Fruit fly (Drosophila melanogaster) whole organism, embryonic: ENCODE measurements around the gene Mon1.
A peak's percentile ranks its signal among the peaks of the same experiment; 100 is the strongest.

Source experiments
- Ada2b ChIP-seq: fragments of 200-800 bp; sonication (Bioruptor generic); IDR thresholded peaks from 2 replicates; pipeline ENCODE4 v1.3.6; 2022; ENCODE audit warnings: missing biosample characterization, missing genetic modification characterization
- Aef1 ChIP-seq: fragments of 200-800 bp; sonication (Bioruptor generic); IDR thresholded peaks from 3 replicates; pipeline ENCODE4 v1.3.6; 2022; ENCODE audit warnings: missing biosample characterization, missing genetic modification characterization
- Asciz ChIP-seq: fragments of 200-800 bp; sonication (Bioruptor generic); optimal IDR thresholded peaks from 2 replicates; lab custom pipeline; 2017; ENCODE audit warnings: missing biosample characterization, mild to moderate bottlenecking, missing genetic modification characterization, missing genetic modification reagents
- Bteb2 ChIP-seq: fragments of 200-800 bp; sonication (Bioruptor generic); optimal IDR thresholded peaks from 2 replicates; lab custom pipeline; 2016; ENCODE audit warnings: missing biosample characterization, missing genetic modification characterization
- CG11398 ChIP-seq: fragments of 200-800 bp; sonication (Bioruptor generic); optimal IDR thresholded peaks from 2 replicates; lab custom pipeline; 2016; ENCODE audit warnings: missing biosample characterization, missing genetic modification characterization
- CG11560 ChIP-seq: fragments of 200-800 bp; sonication (Bioruptor generic); IDR thresholded peaks from 3 replicates; pipeline ENCODE4 v1.3.6; 2022; ENCODE audit warnings: missing biosample characterization, missing genetic modification characterization
- CG13296 ChIP-seq: fragments of 200-800 bp; sonication (Bioruptor generic); optimal IDR thresholded peaks from 3 replicates; lab custom pipeline; 2018; ENCODE audit warnings: missing biosample characterization, mild to moderate bottlenecking, missing genetic modification characterization
- CG15073 ChIP-seq: fragments of 200-800 bp; sonication (Bioruptor generic); optimal IDR thresholded peaks from 2 replicates; lab custom pipeline; 2016; ENCODE audit warnings: missing biosample characterization, missing genetic modification characterization
- CG1602 ChIP-seq: fragments of 200-800 bp; sonication (Bioruptor generic); optimal IDR thresholded peaks from 3 replicates; lab custom pipeline; 2016; ENCODE audit warnings: missing biosample characterization, missing genetic modification characterization
- CG1603 ChIP-seq: fragments of 200-800 bp; sonication (Bioruptor generic); optimal IDR thresholded peaks from 2 replicates; lab custom pipeline; 2019; ENCODE audit warnings: missing biosample characterization, mild to moderate bottlenecking, missing genetic modification characterization, moderate library complexity
- CG1647 ChIP-seq: fragments of 200-800 bp; sonication (Bioruptor generic); optimal IDR thresholded peaks from 3 replicates; lab custom pipeline; 2016; ENCODE audit warnings: missing biosample characterization, missing genetic modification characterization
- CG17328 ChIP-seq: fragments of 200-800 bp; sonication (Bioruptor generic); IDR thresholded peaks from 2 replicates; pipeline ENCODE4 v1.3.6; 2022; ENCODE audit warnings: missing biosample characterization, missing genetic modification characterization
- CG17361 ChIP-seq: fragments of 200-800 bp; sonication (Bioruptor generic); IDR thresholded peaks from 3 replicates; pipeline ENCODE4 v1.3.6; 2022; ENCODE audit warnings: missing biosample characterization, missing genetic modification characterization
- CG17385 ChIP-seq: fragments of 200-800 bp; sonication (Bioruptor generic); optimal IDR thresholded peaks from 3 replicates; lab custom pipeline; 2018; ENCODE audit warnings: missing biosample characterization, mild to moderate bottlenecking, missing genetic modification characterization
- CG18011 ChIP-seq: fragments of 200-800 bp; sonication (Bioruptor generic); optimal IDR thresholded peaks from 2 replicates; lab custom pipeline; 2017; ENCODE audit warnings: missing biosample characterization, missing genetic modification characterization, mild to moderate bottlenecking, moderate library complexity, missing genotype
- CG18619 ChIP-seq: fragments of 200-800 bp; sonication (Bioruptor generic); optimal IDR thresholded peaks from 3 replicates; lab custom pipeline; 2017; ENCODE audit warnings: missing biosample characterization, mild to moderate bottlenecking, missing genetic modification characterization
- CG2712 ChIP-seq: fragments of 200-800 bp; optimal IDR thresholded peaks from 3 replicates; lab custom pipeline; 2019; ENCODE audit warnings: missing biosample characterization, mild to moderate bottlenecking, missing genetic modification characterization, moderate library complexity
- CG3838 ChIP-seq: fragments of 200-800 bp; sonication (Bioruptor generic); optimal IDR thresholded peaks from 3 replicates; lab custom pipeline; 2016; ENCODE audit warnings: missing biosample characterization, missing genetic modification characterization
- CG4360 ChIP-seq: fragments of 200-800 bp; sonication (Bioruptor generic); IDR thresholded peaks from 2 replicates; pipeline ENCODE4 v1.3.6; 2022; ENCODE audit warnings: missing biosample characterization, missing genetic modification characterization
- CG7839 ChIP-seq: fragments of 200-800 bp; sonication (Bioruptor generic); optimal IDR thresholded peaks from 3 replicates; lab custom pipeline; 2018; ENCODE audit warnings: missing biosample characterization, mild to moderate bottlenecking, missing genetic modification characterization, moderate library complexity
- Dad ChIP-seq: fragments of 200-800 bp; sonication (Bioruptor generic); optimal IDR thresholded peaks from 3 replicates; lab custom pipeline; 2016; ENCODE audit warnings: missing biosample characterization, missing genetic modification characterization
- Dfd ChIP-seq, 2 experiments: fragments of >200 bp; optimal IDR thresholded peaks; 2 replicates each; lab custom pipeline; 2017; ENCODE audit warnings: missing biosample characterization in 2 of 2, missing genetic modification characterization in 2 of 2
- HmgD ChIP-seq: fragments of 200-800 bp; sonication (Bioruptor generic); optimal IDR thresholded peaks from 3 replicates; lab custom pipeline; 2016; ENCODE audit warnings: missing biosample characterization, missing genetic modification characterization
- HmgZ ChIP-seq: fragments of 200-800 bp; sonication (Bioruptor generic); optimal IDR thresholded peaks from 2 replicates; lab custom pipeline; 2018; ENCODE audit warnings: missing biosample characterization, mild to moderate bottlenecking, missing genetic modification characterization
- Hr39 ChIP-seq: fragments of >200 bp; optimal IDR thresholded peaks from 2 replicates; lab custom pipeline; 2017
- MBD-R2 ChIP-seq: fragments of 200-800 bp; sonication (Bioruptor generic); IDR thresholded peaks from 2 replicates; pipeline ENCODE4 v1.3.6; 2022; ENCODE audit warnings: missing biosample characterization, missing genetic modification characterization
- Mes4 ChIP-seq: fragments of 200-800 bp; sonication (Bioruptor generic); optimal IDR thresholded peaks from 2 replicates; lab custom pipeline; 2016; ENCODE audit warnings: missing biosample characterization, missing genetic modification characterization
- Ravus ChIP-seq: fragments of 200-800 bp; sonication (Bioruptor generic); IDR thresholded peaks from 2 replicates; pipeline ENCODE4 v1.3.6; 2022; ENCODE audit warnings: missing biosample characterization, missing genetic modification characterization
- Rx ChIP-seq: fragments of 200-800 bp; sonication (Bioruptor generic); IDR thresholded peaks from 2 replicates; pipeline ENCODE4 v1.3.6; 2022; ENCODE audit warnings: missing biosample characterization, missing genetic modification characterization
- Sin3A ChIP-seq: fragments of >200 bp; optimal IDR thresholded peaks from 2 replicates; lab custom pipeline; 2018
- Six4 ChIP-seq: fragments of 200-800 bp; sonication (Bioruptor generic); optimal IDR thresholded peaks from 2 replicates; lab custom pipeline; 2016; ENCODE audit warnings: missing biosample characterization, missing genetic modification characterization
- Sox102F ChIP-seq: fragments of 200-800 bp; sonication (Bioruptor generic); optimal IDR thresholded peaks from 2 replicates; lab custom pipeline; 2018; ENCODE audit warnings: missing biosample characterization, mild to moderate bottlenecking, missing genetic modification characterization, moderate library complexity
- Sry-δ ChIP-seq: fragments of 200-800 bp; sonication (Bioruptor generic); optimal IDR thresholded peaks from 2 replicates; lab custom pipeline; 2016; ENCODE audit warnings: missing biosample characterization, missing genetic modification characterization
- Taf1 ChIP-seq: fragments of 200-800 bp; sonication (Bioruptor generic); IDR thresholded peaks from 2 replicates; pipeline ENCODE4 v1.3.6; 2022; ENCODE audit warnings: missing biosample characterization, missing genetic modification characterization
- Tbp ChIP-seq: fragments of >200 bp; optimal IDR thresholded peaks from 2 replicates; lab custom pipeline; 2018; ENCODE audit warnings: missing biosample characterization, missing genetic modification characterization
- ato ChIP-seq: fragments of 200-800 bp; sonication (Bioruptor generic); IDR thresholded peaks from 2 replicates; pipeline ENCODE4 v1.3.6; 2022; ENCODE audit warnings: missing biosample characterization, missing genetic modification characterization; ENCODE audit not compliant: partially characterized antibody
- btn ChIP-seq: fragments of 200-800 bp; sonication (Bioruptor generic); optimal IDR thresholded peaks from 2 replicates; lab custom pipeline; 2016; ENCODE audit warnings: missing biosample characterization, missing genetic modification characterization
- chn ChIP-seq: fragments of 200-800 bp; sonication (Bioruptor generic); optimal IDR thresholded peaks from 2 replicates; lab custom pipeline; 2016; ENCODE audit warnings: missing biosample characterization, missing genetic modification characterization
- cwo ChIP-seq: fragments of 200-800 bp; sonication (Bioruptor generic); optimal IDR thresholded peaks from 3 replicates; lab custom pipeline; 2017; ENCODE audit warnings: missing biosample characterization, missing genetic modification characterization, mild to moderate bottlenecking, moderate library complexity, missing genetic modification reagents
- dati ChIP-seq: fragments of 200-800 bp; sonication (Bioruptor generic); IDR thresholded peaks from 2 replicates; pipeline ENCODE4 v1.3.6; 2022; ENCODE audit warnings: missing biosample characterization, missing genetic modification characterization
- dpn ChIP-seq, 2 experiments: fragments of 200-800 bp; sonication (Bioruptor generic); optimal IDR thresholded peaks; 3 replicates each; lab custom pipeline; 2016; ENCODE audit warnings: missing biosample characterization in 2 of 2, missing genetic modification characterization in 2 of 2
- fru ChIP-seq: fragments of >200 bp; optimal IDR thresholded peaks from 2 replicates; lab custom pipeline; 2017
- inv ChIP-seq: fragments of 200-800 bp; sonication (Bioruptor generic); IDR thresholded peaks from 2 replicates; pipeline ENCODE4 v1.3.6; 2022; ENCODE audit warnings: missing biosample characterization, missing genetic modification characterization; ENCODE audit not compliant: partially characterized antibody
- lilli ChIP-seq: fragments of 200-800 bp; sonication (Bioruptor generic); optimal IDR thresholded peaks from 3 replicates; lab custom pipeline; 2016; ENCODE audit warnings: missing biosample characterization, missing genetic modification characterization
- mam ChIP-seq: fragments of 200-800 bp; sonication (Bioruptor generic); optimal IDR thresholded peaks from 3 replicates; lab custom pipeline; 2016; ENCODE audit warnings: missing biosample characterization, missing genetic modification characterization
- nmo ChIP-seq: fragments of 200-800 bp; sonication (Bioruptor generic); optimal IDR thresholded peaks from 2 replicates; lab custom pipeline; 2018; ENCODE audit warnings: missing biosample characterization, mild to moderate bottlenecking, missing genetic modification characterization, moderate library complexity
- pita ChIP-seq: fragments of 200-800 bp; sonication (Bioruptor generic); optimal IDR thresholded peaks from 2 replicates; lab custom pipeline; 2017; ENCODE audit warnings: missing biosample characterization, mild to moderate bottlenecking, missing genetic modification characterization
- row ChIP-seq: fragments of 200-800 bp; sonication (Bioruptor generic); IDR thresholded peaks from 3 replicates; pipeline ENCODE4 v1.3.6; 2022; ENCODE audit warnings: missing biosample characterization, missing genetic modification characterization
- sens ChIP-seq: fragments of 200-800 bp; sonication (Bioruptor generic); peaks from one replicate; lab custom pipeline; 2016; ENCODE audit warnings: missing biosample characterization, missing genetic modification characterization
- stwl ChIP-seq: fragments of 200-800 bp; sonication (Bioruptor generic); optimal IDR thresholded peaks from 3 replicates; lab custom pipeline; 2018; ENCODE audit warnings: missing biosample characterization, mild to moderate bottlenecking, missing genetic modification characterization, moderate library complexity
- toy ChIP-seq: fragments of 200-800 bp; sonication (Bioruptor generic); IDR thresholded peaks from 2 replicates; pipeline ENCODE4 v1.3.6; 2022; ENCODE audit warnings: missing biosample characterization, missing genetic modification characterization
- vfl ChIP-seq: fragments of 200-800 bp; sonication (Bioruptor generic); optimal IDR thresholded peaks from 2 replicates; lab custom pipeline; 2016; ENCODE audit warnings: missing biosample characterization, missing genetic modification characterization
- z ChIP-seq: fragments of 200-800 bp; sonication (Bioruptor generic); IDR thresholded peaks from 3 replicates; pipeline ENCODE4 v1.3.6; 2022; ENCODE audit warnings: missing biosample characterization, missing genetic modification characterization

The Mon1 gene

DNA sequence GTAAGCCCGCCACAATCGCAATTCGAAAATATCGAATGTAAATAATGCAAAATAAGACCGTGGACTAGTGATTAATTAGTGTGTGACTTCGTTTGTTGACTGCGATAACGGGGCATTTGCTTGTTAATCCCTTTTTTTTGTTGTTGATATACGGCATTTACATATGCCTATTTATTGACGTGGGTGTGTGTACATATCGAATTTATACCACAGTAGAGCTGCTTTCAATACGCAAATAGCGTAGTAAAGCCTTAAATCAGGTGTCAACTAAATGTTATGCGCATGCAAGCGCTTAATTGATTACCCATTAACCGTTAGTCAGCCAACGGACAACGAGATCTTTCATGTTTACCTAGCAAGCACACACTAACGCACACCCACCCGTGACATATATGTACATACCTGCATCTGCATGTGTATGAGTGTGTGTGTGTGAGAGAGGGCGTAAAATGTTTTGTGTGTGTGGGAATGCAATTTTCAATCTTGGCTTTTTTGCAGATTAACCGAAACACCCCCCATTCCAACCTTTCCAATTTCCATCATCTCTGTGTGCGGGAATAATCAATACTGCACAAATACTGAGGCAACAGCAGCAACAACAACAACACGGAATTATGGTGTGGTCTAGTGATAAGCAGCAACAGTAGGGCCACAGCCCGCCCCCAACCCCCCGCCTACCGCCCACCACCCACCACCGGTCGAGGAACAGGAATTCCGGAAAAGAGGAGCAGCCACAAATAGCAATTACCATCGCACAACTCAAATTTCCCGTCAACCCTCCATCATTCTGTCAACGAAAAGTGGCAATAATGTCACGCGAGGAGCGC lies 11.7 kb upstream of the Mon1 start:
- peak; percentile 33; the same call in 1 of the 2 replicates for TF ChIP-seq MBD-R2
- no peak for TF ChIP-seq chn
- no peak for TF ChIP-seq Dfd (GFP tag; optimal IDR thresholded peaks at IDR 0.05; lab: Kevin White, UChicago)
- no peak for TF ChIP-seq CG1603 (tag; lab: Kevin White, UChicago)
- TF ChIP-seq CG2712, result no peak
- no peak for TF ChIP-seq Dad (GFP tag; lab: Kevin White, UChicago)
- TF ChIP-seq btn (GFP tag; lab: Kevin White, UChicago), result peak; percentile 20
- TF ChIP-seq CG17385 (GFP tag; lab: Kevin White, UChicago), result no peak
- peak; percentile 34 for TF ChIP-seq CG11398 (GFP tag; lab: Kevin White, UChicago)
- TF ChIP-seq vfl (GFP tag; lab: Kevin White, UChicago), result no peak
- no peak for TF ChIP-seq CG3838 (GFP tag; lab: Kevin White, UChicago)
- TF ChIP-seq Ada2b (GFP tag; lab: Robert Waterston, UW), result no peak
- peak; percentile 55 for TF ChIP-seq Sox102F (GFP tag; lab: Kevin White, UChicago)
- no peak for TF ChIP-seq Sry-δ (GFP tag; lab: Kevin White, UChicago)
- TF ChIP-seq CG4360 (GFP tag; lab: Robert Waterston, UW), result peak; percentile 69
- no peak for TF ChIP-seq dpn (GFP tag; optimal IDR thresholded peaks at IDR 0.05; lab: Kevin White, UChicago)
- no peak for TF ChIP-seq nmo (GFP tag; lab: Kevin White, UChicago)
- no peak for TF ChIP-seq HmgD (GFP tag; lab: Kevin White, UChicago)
- TF ChIP-seq CG7839, result no peak
- no peak for TF ChIP-seq HmgZ (tag; lab: Kevin White, UChicago)
- TF ChIP-seq Tbp (GFP tag; lab: Kevin White, UChicago), result no peak
- no peak for TF ChIP-seq Hr39 (lab: Kevin White, UChicago)
- TF ChIP-seq Ravus, result no peak
- TF ChIP-seq Six4 (GFP tag; lab: Kevin White, UChicago), result no peak
- TF ChIP-seq mam (GFP tag; lab: Kevin White, UChicago), result no peak
- TF ChIP-seq stwl (tag; lab: Kevin White, UChicago), result no peak
- no peak for TF ChIP-seq lilli (GFP tag; lab: Kevin White, UChicago)
- no peak for TF ChIP-seq row
- TF ChIP-seq Rx (GFP tag; lab: Robert Waterston, UW), result no peak
- TF ChIP-seq Aef1 (GFP tag; lab: Robert Waterston, UW), result no peak
- TF ChIP-seq CG18619 (GFP tag; lab: Kevin White, UChicago), result no peak
- TF ChIP-seq sens (GFP tag; lab: Kevin White, UChicago), result peak; percentile 94
- TF ChIP-seq ato (GFP tag; lab: Robert Waterston, UW), result no peak
- no peak for TF ChIP-seq CG18011 (GFP tag; lab: Kevin White, UChicago)
- TF ChIP-seq dati, result no peak
- peak; percentile 85 for TF ChIP-seq Asciz
- no peak for TF ChIP-seq Bteb2 (GFP tag; lab: Kevin White, UChicago)
- TF ChIP-seq CG17361 (GFP tag; lab: Robert Waterston, UW), result no peak
- TF ChIP-seq z (GFP tag; lab: Robert Waterston, UW), result no peak
- TF ChIP-seq Sin3A, result no peak
- TF ChIP-seq Taf1 (GFP tag; lab: Robert Waterston, UW), result no peak
- TF ChIP-seq Mes4, result peak; percentile 13
- TF ChIP-seq pita (GFP tag; lab: Kevin White, UChicago), result no peak
- no peak for TF ChIP-seq CG15073 (GFP tag; lab: Kevin White, UChicago)
- TF ChIP-seq CG11560 (tag; lab: Robert Waterston, UW), result no peak
- TF ChIP-seq CG13296 (GFP tag; lab: Kevin White, UChicago), result peak; percentile 52
- no peak for TF ChIP-seq toy
- no peak for TF ChIP-seq CG1647
- no peak for TF ChIP-seq cwo (GFP tag; lab: Kevin White, UChicago)
- no peak for TF ChIP-seq inv
- TF ChIP-seq CG17328 (GFP tag; lab: Robert Waterston, UW), result no peak
- no peak for TF ChIP-seq fru
- no peak for TF ChIP-seq CG1602 (GFP tag; lab: Kevin White, UChicago)
